Fruit fly (Drosophila melanogaster): ENCODE measurements around the gene CG17712.

The CG17712 gene

dm6 chr2L:1751953-1752352, at the start of gene CG17712, which contains the start of gene CG17648:
CG17712 (minus strand) TSS chr2L:1752122.
CG17648 (plus strand) TSS chr2L:1752308.
- no peak for TF ChIP-seq Dll (optimal IDR thresholded peaks at IDR 0.05)
- no peak for TF ChIP-seq usp (GFP tag; optimal IDR thresholded peaks at IDR 0.05)
- TF ChIP-seq pan (optimal IDR thresholded peaks at IDR 0.05), result no peak
- TF ChIP-seq psq (optimal IDR thresholded peaks at IDR 0.05), result no peak
- TF ChIP-seq CG8478 (optimal IDR thresholded peaks at IDR 0.05), result no peak
- no peak for TF ChIP-seq EcR (GFP tag; optimal IDR thresholded peaks at IDR 0.05)

dm6 chr2L:1794817-1795216, 42.9 kb upstream of the CG17712 start, which contains the start of gene Gr22a:
Gr22a (minus strand) TSS chr2L:1794917.
- TF ChIP-seq EcR (GFP tag; optimal IDR thresholded peaks at IDR 0.05) (no peak), Dll (optimal IDR thresholded peaks at IDR 0.05) (no peak), CG8478 (optimal IDR thresholded peaks at IDR 0.05) (no peak), usp (GFP tag; optimal IDR thresholded peaks at IDR 0.05) (no peak), psq (optimal IDR thresholded peaks at IDR 0.05) (no peak), pan (optimal IDR thresholded peaks at IDR 0.05) (no peak)

- TF ChIP-seq EcR (GFP tag; optimal IDR thresholded peaks at IDR 0.05), result no peak
- no peak for TF ChIP-seq pan (optimal IDR thresholded peaks at IDR 0.05)
- TF ChIP-seq CG8478 (optimal IDR thresholded peaks at IDR 0.05), result no peak
- TF ChIP-seq Dll (optimal IDR thresholded peaks at IDR 0.05), result no peak
- no peak for TF ChIP-seq psq (optimal IDR thresholded peaks at IDR 0.05)
- TF ChIP-seq usp (GFP tag; optimal IDR thresholded peaks at IDR 0.05), result no peak
Observed at dm6 chr2L:1793168-1793567, 41.2 kb upstream of the CG17712 start, which contains the start of gene Gr22b. Gr22b (minus strand) TSS chr2L:1793268.

- TF ChIP-seq usp (GFP tag; optimal IDR thresholded peaks at IDR 0.05) (no peak), pan (optimal IDR thresholded peaks at IDR 0.05) (no peak), Dll (optimal IDR thresholded peaks at IDR 0.05) (no peak), psq (optimal IDR thresholded peaks at IDR 0.05) (no peak), EcR (GFP tag; optimal IDR thresholded peaks at IDR 0.05) (no peak), CG8478 (optimal IDR thresholded peaks at IDR 0.05) (no peak)
Observed at dm6 chr2L:1791723-1792122, 39.8 kb upstream of the CG17712 start, which contains the start of gene Gr22c. Gr22c (minus strand) TSS chr2L:1791823.

dm6 chr2L:1790261-1790660, 38.3 kb upstream of the CG17712 start, which contains the start of gene Gr22d:
Gr22d (minus strand) TSS chr2L:1790361.
- TF ChIP-seq CG8478 (optimal IDR thresholded peaks at IDR 0.05) (no peak), psq (optimal IDR thresholded peaks at IDR 0.05) (no peak), pan (optimal IDR thresholded peaks at IDR 0.05) (no peak), usp (GFP tag; optimal IDR thresholded peaks at IDR 0.05) (no peak), EcR (GFP tag; optimal IDR thresholded peaks at IDR 0.05) (no peak), Dll (optimal IDR thresholded peaks at IDR 0.05) (no peak)

dm6 chr2L:1787929-1788328, 36.0 kb upstream of the CG17712 start:
- TF ChIP-seq psq (optimal IDR thresholded peaks at IDR 0.05), result no peak
- no peak for TF ChIP-seq pan (optimal IDR thresholded peaks at IDR 0.05)
- TF ChIP-seq usp (GFP tag; optimal IDR thresholded peaks at IDR 0.05), result no peak
- no peak for TF ChIP-seq Dll (optimal IDR thresholded peaks at IDR 0.05)
- TF ChIP-seq EcR (GFP tag; optimal IDR thresholded peaks at IDR 0.05), result no peak
- TF ChIP-seq CG8478 (optimal IDR thresholded peaks at IDR 0.05), result no peak

dm6 chr2L:1783762-1784161, 31.8 kb upstream of the CG17712 start, which contains the start of gene Gr22e:
Gr22e (plus strand) TSS chr2L:1784062.
- TF ChIP-seq usp (GFP tag; optimal IDR thresholded peaks at IDR 0.05) (no peak), pan (optimal IDR thresholded peaks at IDR 0.05) (no peak), Dll (optimal IDR thresholded peaks at IDR 0.05) (no peak), EcR (GFP tag; optimal IDR thresholded peaks at IDR 0.05) (no peak), CG8478 (optimal IDR thresholded peaks at IDR 0.05) (no peak), psq (optimal IDR thresholded peaks at IDR 0.05) (no peak)

- no peak for TF ChIP-seq CG8478 (optimal IDR thresholded peaks at IDR 0.05)
- no peak for TF ChIP-seq pan (optimal IDR thresholded peaks at IDR 0.05)
- no peak for TF ChIP-seq psq (optimal IDR thresholded peaks at IDR 0.05)
- no peak for TF ChIP-seq Dll (optimal IDR thresholded peaks at IDR 0.05)
- no peak for TF ChIP-seq usp (GFP tag; optimal IDR thresholded peaks at IDR 0.05)
- no peak for TF ChIP-seq EcR (GFP tag; optimal IDR thresholded peaks at IDR 0.05)
Observed at dm6 chr2L:1758853-1759252, 6.9 kb upstream of the CG17712 start, which contains the start of gene CG17650. CG17650 (minus strand) TSS chr2L:1759093.

- TF ChIP-seq psq (optimal IDR thresholded peaks at IDR 0.05) (no peak), pan (optimal IDR thresholded peaks at IDR 0.05) (no peak), EcR (GFP tag; optimal IDR thresholded peaks at IDR 0.05) (no peak), usp (GFP tag; optimal IDR thresholded peaks at IDR 0.05) (no peak), CG8478 (optimal IDR thresholded peaks at IDR 0.05) (no peak), Dll (optimal IDR thresholded peaks at IDR 0.05) (no peak)
Observed at dm6 chr2L:1756351-1756750, 4.4 kb upstream of the CG17712 start, which contains the start of gene Gr22f. Gr22f (minus strand) TSS chr2L:1756451.

- TF ChIP-seq Dll (optimal IDR thresholded peaks at IDR 0.05), result no peak
- no peak for TF ChIP-seq CG8478 (optimal IDR thresholded peaks at IDR 0.05)
- TF ChIP-seq usp (GFP tag; optimal IDR thresholded peaks at IDR 0.05), result no peak
- TF ChIP-seq EcR (GFP tag; optimal IDR thresholded peaks at IDR 0.05), result no peak
- no peak for TF ChIP-seq pan (optimal IDR thresholded peaks at IDR 0.05)
- no peak for TF ChIP-seq psq (optimal IDR thresholded peaks at IDR 0.05)
Observed at dm6 chr2L:1748410-1748809, 3.5 kb downstream of the CG17712 start.

- TF ChIP-seq psq (optimal IDR thresholded peaks at IDR 0.05) (no peak), Dll (optimal IDR thresholded peaks at IDR 0.05) (no peak), usp (GFP tag; optimal IDR thresholded peaks at IDR 0.05) (no peak)
Observed at dm6 chr2L:1743800-1744199, 8.1 kb downstream of the CG17712 start.

- no peak for TF ChIP-seq CG8478 (optimal IDR thresholded peaks at IDR 0.05)
- TF ChIP-seq Dll (optimal IDR thresholded peaks at IDR 0.05), result no peak
- TF ChIP-seq pan (optimal IDR thresholded peaks at IDR 0.05), result no peak
- TF ChIP-seq psq (optimal IDR thresholded peaks at IDR 0.05), result no peak
- no peak for TF ChIP-seq EcR (GFP tag; optimal IDR thresholded peaks at IDR 0.05)
- TF ChIP-seq usp (GFP tag; optimal IDR thresholded peaks at IDR 0.05), result no peak
Observed at dm6 chr2L:1740095-1740494, 11.8 kb downstream of the CG17712 start.

dm6 chr2L:1738054-1738453, 13.9 kb downstream of the CG17712 start:
- TF ChIP-seq EcR (GFP tag; optimal IDR thresholded peaks at IDR 0.05), result no peak
- no peak for TF ChIP-seq Dll (optimal IDR thresholded peaks at IDR 0.05)
- TF ChIP-seq psq (optimal IDR thresholded peaks at IDR 0.05), result no peak
- no peak for TF ChIP-seq CG8478 (optimal IDR thresholded peaks at IDR 0.05)
- TF ChIP-seq usp (GFP tag; optimal IDR thresholded peaks at IDR 0.05), result no peak
- no peak for TF ChIP-seq pan (optimal IDR thresholded peaks at IDR 0.05)
